Fruit fly (Drosophila melanogaster): ENCODE results near the gene nom.
A peak's percentile ranks its signal among the peaks of the same experiment; 100 is the strongest.

Gene nom

dm6 chr3R:8683280-8683679 is 39.7 kb upstream of the nom start:
- no peak for TF ChIP-seq CG8159 (tag; optimal IDR thresholded peaks at IDR 0.05)

dm6 chr3R:8684328-8685177 is 38.4 kb upstream of the nom start, which contains the start of gene CG44227:
Gene CG44227 (minus strand): TSS chr3R:8685176.
- TF ChIP-seq Snoo (tag; optimal IDR thresholded peaks at IDR 0.05): no peak
- no peak for TF ChIP-seq CG12605 (GFP tag; IDR thresholded peaks at IDR 0.05)
- no peak for TF ChIP-seq CG17806 (tag; optimal IDR thresholded peaks at IDR 0.05)
- no peak for TF ChIP-seq Pif1B (GFP tag; optimal IDR thresholded peaks at IDR 0.05)
- TF ChIP-seq gl (tag; optimal IDR thresholded peaks at IDR 0.05): no peak

DNA sequence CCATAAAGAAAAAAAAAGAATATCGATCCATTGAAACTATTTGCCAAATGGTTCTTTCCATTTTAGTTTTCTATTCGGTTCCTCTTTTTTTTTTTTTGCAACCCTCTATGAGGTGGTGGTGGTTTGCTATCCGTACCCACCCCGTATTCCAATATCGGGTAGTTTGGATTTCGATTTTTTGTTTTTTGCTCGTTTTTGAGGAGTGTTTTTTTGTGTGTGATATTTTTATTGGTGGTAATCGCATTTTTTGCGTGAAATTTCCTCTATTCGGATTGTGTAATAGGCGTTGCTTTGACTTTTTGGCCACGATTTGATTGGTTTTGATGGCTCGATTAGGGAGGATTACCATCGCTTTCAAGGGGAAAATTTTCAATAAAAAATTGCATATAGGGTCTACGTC is 36.5 kb upstream of the nom start:
- TF ChIP-seq CG14655 (GFP tag; optimal IDR thresholded peaks at IDR 0.05) (no peak), CG17806 (tag; optimal IDR thresholded peaks at IDR 0.05) (no peak), CG9948 (tag; optimal IDR thresholded peaks at IDR 0.05) (no peak), Pif1A (GFP tag; optimal IDR thresholded peaks at IDR 0.05) (no peak), CG4496 (GFP tag; IDR thresholded peaks at IDR 0.05) (no peak), EcR (GFP tag; optimal IDR thresholded peaks at IDR 0.05) (no peak), rn (GFP tag; IDR thresholded peaks at IDR 0.05) (no peak), gl (tag; optimal IDR thresholded peaks at IDR 0.05) (no peak), Ets98B (GFP tag; IDR thresholded peaks at IDR 0.05) (no peak), CG13204 (GFP tag; optimal IDR thresholded peaks at IDR 0.05) (no peak), D1 (tag; optimal IDR thresholded peaks at IDR 0.05) (no peak), CG12605 (GFP tag; IDR thresholded peaks at IDR 0.05) (no peak), CG15710 (tag; optimal IDR thresholded peaks at IDR 0.05) (no peak), Pif1B (GFP tag; optimal IDR thresholded peaks at IDR 0.05) (no peak)

- TF ChIP-seq CG17806 (tag; optimal IDR thresholded peaks at IDR 0.05): no peak
- TF ChIP-seq CG13204 (GFP tag; optimal IDR thresholded peaks at IDR 0.05): peak; percentile 86
- TF ChIP-seq CG15710 (tag; optimal IDR thresholded peaks at IDR 0.05): peak; percentile 79
- TF ChIP-seq Snoo (tag; optimal IDR thresholded peaks at IDR 0.05): no peak
- TF ChIP-seq gl (tag; optimal IDR thresholded peaks at IDR 0.05): peak; percentile 94
- TF ChIP-seq CG9948 (tag; optimal IDR thresholded peaks at IDR 0.05): no peak
- peak; percentile 99; the same call in 2 of the 3 replicates for TF ChIP-seq CG4496 (GFP tag; IDR thresholded peaks at IDR 0.05)
- peak; percentile 94; the same call in 1 of the 2 replicates for TF ChIP-seq CG32121 (GFP tag; IDR thresholded peaks at IDR 0.05)
- peak; percentile 94 for TF ChIP-seq fd96Ca (GFP tag; IDR thresholded peaks at IDR 0.05)
- no peak for TF ChIP-seq EcR (GFP tag; optimal IDR thresholded peaks at IDR 0.05)
- peak; percentile 85 for TF ChIP-seq CG8159 (tag; optimal IDR thresholded peaks at IDR 0.05)
- TF ChIP-seq Ets98B (GFP tag; IDR thresholded peaks at IDR 0.05): peak; percentile 96
- TF ChIP-seq CG14655 (GFP tag; optimal IDR thresholded peaks at IDR 0.05): peak; percentile 83
- no peak for TF ChIP-seq CG10348 (GFP tag; IDR thresholded peaks at IDR 0.05)
- TF ChIP-seq CG34367 (tag; optimal IDR thresholded peaks at IDR 0.05): peak; percentile 84
- TF ChIP-seq Pif1B (GFP tag; optimal IDR thresholded peaks at IDR 0.05): peak; percentile 87
- TF ChIP-seq rn (GFP tag; IDR thresholded peaks at IDR 0.05): peak; percentile 84
- peak; percentile 99 for TF ChIP-seq CG12605 (GFP tag; IDR thresholded peaks at IDR 0.05)
- TF ChIP-seq D1 (tag; optimal IDR thresholded peaks at IDR 0.05): no peak
- no peak for TF ChIP-seq CG8301 (tag; optimal IDR thresholded peaks at IDR 0.05)
- TF ChIP-seq Pif1A (GFP tag; optimal IDR thresholded peaks at IDR 0.05): peak; percentile 92
These were observed 28.7 kb upstream of the nom start for dm6 chr3R:8694110-8694826.

DNA sequence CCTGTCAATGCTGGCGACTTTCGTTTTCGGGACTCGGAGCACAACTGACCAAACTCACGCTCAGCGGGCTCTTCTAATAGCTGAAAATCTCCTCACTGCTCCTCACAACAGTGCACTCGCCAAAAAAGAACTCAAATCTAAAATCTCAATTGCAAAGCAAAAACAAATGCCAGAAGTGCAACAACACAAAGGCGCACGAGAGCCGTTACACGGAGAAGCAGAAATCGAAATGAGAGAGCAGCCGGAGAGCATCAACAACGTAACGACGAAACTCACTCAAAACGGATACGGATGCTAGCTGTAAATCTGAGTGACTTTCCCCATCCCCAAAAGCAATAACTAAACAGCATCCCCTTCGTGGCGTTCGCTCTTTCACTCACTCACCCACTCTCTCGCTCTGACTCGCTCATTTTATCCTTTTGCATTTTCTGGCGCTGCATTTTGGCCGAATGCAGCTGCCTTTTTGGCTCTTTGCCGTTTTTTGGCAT is 25.2 kb upstream of the nom start, which contains the start of gene hb:
TSS of gene hb (minus strand) at position 51 of the 488 bp plus-strand sequence.
- TF ChIP-seq Pif1B (GFP tag; optimal IDR thresholded peaks at IDR 0.05): no peak

dm6 chr3R:8699230-8699629 is 23.7 kb upstream of the nom start:
- TF ChIP-seq CG17806 (tag; optimal IDR thresholded peaks at IDR 0.05): no peak
- no peak for TF ChIP-seq CG8301 (tag; optimal IDR thresholded peaks at IDR 0.05)
- no peak for TF ChIP-seq CG15710 (tag; optimal IDR thresholded peaks at IDR 0.05)
- no peak for TF ChIP-seq Ets98B (GFP tag; IDR thresholded peaks at IDR 0.05)
- no peak for TF ChIP-seq gl (tag; optimal IDR thresholded peaks at IDR 0.05)
- TF ChIP-seq CG10348 (GFP tag; IDR thresholded peaks at IDR 0.05): no peak
- TF ChIP-seq D1 (tag; optimal IDR thresholded peaks at IDR 0.05): no peak
- TF ChIP-seq CG8159 (tag; optimal IDR thresholded peaks at IDR 0.05): no peak
- no peak for TF ChIP-seq Pif1A (GFP tag; optimal IDR thresholded peaks at IDR 0.05)
- no peak for TF ChIP-seq rn (GFP tag; IDR thresholded peaks at IDR 0.05)
- TF ChIP-seq CG12605 (GFP tag; IDR thresholded peaks at IDR 0.05): no peak
- no peak for TF ChIP-seq fd96Ca (GFP tag; IDR thresholded peaks at IDR 0.05)
- no peak for TF ChIP-seq Snoo (tag; optimal IDR thresholded peaks at IDR 0.05)
- TF ChIP-seq Pif1B (GFP tag; optimal IDR thresholded peaks at IDR 0.05): no peak
- TF ChIP-seq CG32121 (GFP tag; IDR thresholded peaks at IDR 0.05): no peak

All from whole organism, pupa.